Worm (Caenorhabditis elegans): ENCODE measurements around the gene sas-7.

ce11 chrIII:10306049-10306448 lies 14.8 kb upstream of the sas-7 start, which contains the start of gene T07A5.1:
- TF ChIP-seq ces-1 (GFP tag; optimal IDR thresholded peaks at IDR 0.05) (no peak), nhr-237 (tag; optimal IDR thresholded peaks at IDR 0.05) (no peak), lsy-2 (tag; optimal IDR thresholded peaks at IDR 0.05) (no peak), mls-2 (tag; optimal IDR thresholded peaks at IDR 0.05) (no peak), elt-3 (tag; optimal IDR thresholded peaks at IDR 0.05) (no peak), mab-5 (tag; optimal IDR thresholded peaks at IDR 0.05) (no peak)
